Fruit fly (Drosophila melanogaster): Measurements from ENCODE around the gene CG5418.

DNA sequence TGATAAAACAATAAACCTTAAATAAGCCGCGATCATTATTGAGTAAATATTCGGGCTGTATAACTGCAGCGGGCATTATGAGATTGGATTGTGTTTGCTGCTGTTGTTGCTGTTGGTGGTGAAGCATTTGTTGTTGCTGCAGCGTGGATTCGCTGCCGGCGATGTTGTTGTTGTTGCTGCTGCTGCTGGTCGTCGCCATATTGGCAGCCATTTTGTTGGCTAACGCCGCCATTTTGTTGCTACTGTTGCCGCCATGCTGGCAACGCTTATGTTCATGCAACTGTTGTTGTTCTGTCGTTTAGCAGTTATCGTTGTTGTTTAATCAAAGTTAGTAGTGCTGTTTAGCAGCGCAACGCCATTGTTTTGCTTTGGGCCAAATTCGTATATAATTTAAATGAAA, 45.5 kb upstream of the CG5418 start:
- TF ChIP-seq sage (GFP tag; optimal IDR thresholded peaks at IDR 0.05) (no peak), brk (GFP tag; optimal IDR thresholded peaks at IDR 0.05) (no peak), Hnf4 (GFP tag; optimal IDR thresholded peaks at IDR 0.05) (no peak), Abd-B (GFP tag; optimal IDR thresholded peaks at IDR 0.05) (no peak), Dfd (GFP tag; optimal IDR thresholded peaks at IDR 0.05) (no peak)
